Fruit fly (Drosophila melanogaster) whole organism, prepupa: ENCODE data around the gene CG11350.

Experiments used
- Blimp-1 ChIP-seq: fragments of 200-800 bp; sonication (Bioruptor generic); optimal IDR thresholded peaks from 3 replicates; lab custom pipeline; 2017; ENCODE audit warnings: missing biosample characterization, missing genetic modification characterization, mild to moderate bottlenecking, moderate library complexity, missing genetic modification reagents
- CG10631 ChIP-seq: fragments of 200-800 bp; sonication (Bioruptor generic); optimal IDR thresholded peaks from 2 replicates; lab custom pipeline; 2016; ENCODE audit warnings: missing biosample characterization, missing genetic modification characterization
- CG11294 ChIP-seq: fragments of 200-800 bp; sonication (Bioruptor generic); IDR thresholded peaks from 2 replicates; pipeline ENCODE4 v1.3.6; 2022; ENCODE audit warnings: missing biosample characterization, missing genetic modification characterization
- CG11902 ChIP-seq: fragments of 200-800 bp; sonication (Bioruptor generic); optimal IDR thresholded peaks from 3 replicates; lab custom pipeline; 2016; ENCODE audit warnings: missing biosample characterization, missing genetic modification characterization
- CG1621 ChIP-seq: fragments of 200-800 bp; sonication (Bioruptor generic); optimal IDR thresholded peaks from 3 replicates; lab custom pipeline; 2018; ENCODE audit warnings: missing biosample characterization, mild to moderate bottlenecking, missing genetic modification characterization
- CG16779 ChIP-seq: fragments of 200-800 bp; sonication (Bioruptor generic); optimal IDR thresholded peaks from 3 replicates; lab custom pipeline; 2017; ENCODE audit warnings: missing biosample characterization, mild to moderate bottlenecking, missing genetic modification characterization
- CG3032 ChIP-seq: fragments of 200-800 bp; optimal IDR thresholded peaks from 2 replicates; lab custom pipeline; 2019; ENCODE audit warnings: missing biosample characterization, mild to moderate bottlenecking, missing genetic modification characterization, moderate library complexity
- CG32006 ChIP-seq: fragments of 200-800 bp; sonication (Bioruptor generic); optimal IDR thresholded peaks from 3 replicates; lab custom pipeline; 2017; ENCODE audit warnings: missing biosample characterization, mild to moderate bottlenecking, missing genetic modification characterization
- CG34406 ChIP-seq: fragments of 200-800 bp; sonication (Bioruptor generic); optimal IDR thresholded peaks from 3 replicates; lab custom pipeline; 2016; ENCODE audit warnings: missing biosample characterization, missing genetic modification characterization
- CG3919 ChIP-seq: fragments of 200-800 bp; sonication (Bioruptor generic); optimal IDR thresholded peaks from 3 replicates; lab custom pipeline; 2016; ENCODE audit warnings: missing biosample characterization, missing genetic modification characterization
- CG4318 ChIP-seq: fragments of 200-800 bp; sonication (Bioruptor generic); optimal IDR thresholded peaks from 3 replicates; lab custom pipeline; 2017; ENCODE audit warnings: missing biosample characterization, mild to moderate bottlenecking, missing genetic modification characterization
- CG6163 ChIP-seq: fragments of 200-800 bp; sonication (Bioruptor generic); IDR thresholded peaks from 3 replicates; pipeline ENCODE4 v1.3.6; 2022; ENCODE audit warnings: missing biosample characterization, missing genetic modification characterization
- CG6276 ChIP-seq: fragments of 200-800 bp; sonication (Bioruptor generic); optimal IDR thresholded peaks from 2 replicates; lab custom pipeline; 2017; ENCODE audit warnings: missing biosample characterization, mild to moderate bottlenecking, missing genetic modification characterization
- CG6854 ChIP-seq: fragments of 200-800 bp; sonication (Bioruptor generic); optimal IDR thresholded peaks from 2 replicates; lab custom pipeline; 2017; ENCODE audit warnings: missing biosample characterization, mild to moderate bottlenecking, missing genetic modification characterization
- CG7368 ChIP-seq: fragments of 200-800 bp; sonication (Bioruptor generic); optimal IDR thresholded peaks from 3 replicates; lab custom pipeline; 2016; ENCODE audit warnings: missing biosample characterization, missing genetic modification characterization
- CG8119 ChIP-seq: fragments of 200-800 bp; sonication (Bioruptor generic); IDR thresholded peaks from 3 replicates; pipeline ENCODE4 v1.3.6; 2022; ENCODE audit warnings: missing biosample characterization, missing genetic modification characterization
- CG8632 ChIP-seq: fragments of 200-800 bp; sonication (Bioruptor generic); optimal IDR thresholded peaks from 3 replicates; lab custom pipeline; 2016; ENCODE audit warnings: missing biosample characterization, missing genetic modification characterization
- Eip75B ChIP-seq: fragments of 200-800 bp; sonication (Bioruptor generic); optimal IDR thresholded peaks from 3 replicates; lab custom pipeline; 2016; ENCODE audit warnings: missing biosample characterization, missing genetic modification characterization
- Eip78C ChIP-seq: fragments of 200-800 bp; sonication (Bioruptor generic); peaks from one replicate; lab custom pipeline; 2016; ENCODE audit warnings: missing biosample characterization, missing genetic modification characterization
- Eip93F ChIP-seq: fragments of 200-800 bp; sonication (Bioruptor generic); optimal IDR thresholded peaks from 2 replicates; lab custom pipeline; 2016; ENCODE audit warnings: missing biosample characterization, mild to moderate bottlenecking, missing genetic modification characterization
- Ets21C ChIP-seq: fragments of 200-800 bp; sonication (Bioruptor generic); optimal IDR thresholded peaks from 3 replicates; lab custom pipeline; 2016; ENCODE audit warnings: missing biosample characterization, missing genetic modification characterization
- Hr38 ChIP-seq: sonication (Bioruptor generic); optimal IDR thresholded peaks from 2 replicates; lab custom pipeline; 2016; ENCODE audit warnings: missing biosample characterization, missing genetic modification characterization
- Hr4 ChIP-seq: fragments of 200-800 bp; sonication (Bioruptor generic); optimal IDR thresholded peaks from 3 replicates; lab custom pipeline; 2016; ENCODE audit warnings: missing biosample characterization, missing genetic modification characterization
- Met ChIP-seq: fragments of 200-800 bp; sonication (Bioruptor generic); optimal IDR thresholded peaks from 3 replicates; lab custom pipeline; 2016; ENCODE audit warnings: missing biosample characterization, missing genetic modification characterization
- OdsH ChIP-seq: fragments of 200-800 bp; sonication (Bioruptor generic); optimal IDR thresholded peaks from 3 replicates; lab custom pipeline; 2016; ENCODE audit warnings: missing biosample characterization, missing genetic modification characterization
- Sox102F ChIP-seq: fragments of 200-800 bp; sonication (Bioruptor generic); optimal IDR thresholded peaks from 2 replicates; lab custom pipeline; 2016; ENCODE audit warnings: missing biosample characterization, mild to moderate bottlenecking, missing genetic modification characterization
- Sox14 ChIP-seq: fragments of 200-800 bp; sonication (Bioruptor generic); optimal IDR thresholded peaks from 3 replicates; lab custom pipeline; 2016; ENCODE audit warnings: missing biosample characterization, missing genetic modification characterization
- Sox15 ChIP-seq: fragments of 200-800 bp; sonication (Bioruptor generic); optimal IDR thresholded peaks from 3 replicates; lab custom pipeline; 2016; ENCODE audit warnings: missing biosample characterization, missing genetic modification characterization
- achi ChIP-seq: fragments of 200-800 bp; sonication (Bioruptor generic); optimal IDR thresholded peaks from 3 replicates; lab custom pipeline; 2016; ENCODE audit warnings: missing biosample characterization, missing genetic modification characterization
- dsx ChIP-seq: fragments of 200-800 bp; optimal IDR thresholded peaks from 3 replicates; lab custom pipeline; 2019; ENCODE audit warnings: missing biosample characterization, mild to moderate bottlenecking, missing genetic modification characterization, moderate library complexity; ENCODE audit not compliant: poor library complexity, severe bottlenecking
- eg ChIP-seq: fragments of 200-800 bp; sonication (Bioruptor generic); IDR thresholded peaks from 3 replicates; pipeline ENCODE4 v1.3.6; 2022; ENCODE audit warnings: missing biosample characterization, missing genetic modification characterization
- fd59A ChIP-seq: fragments of 200-800 bp; sonication (Bioruptor generic); optimal IDR thresholded peaks from 2 replicates; lab custom pipeline; 2017; ENCODE audit warnings: missing biosample characterization, mild to moderate bottlenecking, missing genetic modification characterization, missing genetic modification reagents
- fkh ChIP-seq: fragments of 200-800 bp; sonication (Bioruptor generic); optimal IDR thresholded peaks from 3 replicates; lab custom pipeline; 2017; ENCODE audit warnings: missing biosample characterization, mild to moderate bottlenecking, missing genetic modification characterization, moderate library complexity
- lz ChIP-seq: fragments of 200-800 bp; sonication (Bioruptor generic); optimal IDR thresholded peaks from 3 replicates; lab custom pipeline; 2016; ENCODE audit warnings: missing biosample characterization, missing genetic modification characterization
- net ChIP-seq: fragments of 200-800 bp; sonication (Bioruptor generic); optimal IDR thresholded peaks from 3 replicates; lab custom pipeline; 2016; ENCODE audit warnings: missing biosample characterization, missing genetic modification characterization
- pdm3 ChIP-seq: fragments of 200-800 bp; sonication (Bioruptor generic); optimal IDR thresholded peaks from 3 replicates; lab custom pipeline; 2016; ENCODE audit warnings: missing biosample characterization, missing genetic modification characterization
- salr ChIP-seq, 2 experiments: fragments of 200-800 bp; sonication (Bioruptor generic); optimal IDR thresholded peaks; 3 replicates each; lab custom pipeline; 2016 to 2018; ENCODE audit warnings: missing biosample characterization in 2 of 2, missing genetic modification characterization in 2 of 2, mild to moderate bottlenecking in 1 of 2
- spab ChIP-seq: fragments of 200-800 bp; sonication (Bioruptor generic); optimal IDR thresholded peaks from 2 replicates; lab custom pipeline; 2017; ENCODE audit warnings: missing biosample characterization, mild to moderate bottlenecking, missing genetic modification characterization, missing genetic modification reagents
- ss ChIP-seq, 2 experiments: fragments of 200-800 bp; sonication (Bioruptor generic); optimal IDR thresholded peaks; 2 replicates in 1 of 2; 3 replicates in 1 of 2; lab custom pipeline; 2017 to 2018; ENCODE audit warnings: mild to moderate bottlenecking in 2 of 2, missing biosample characterization in 2 of 2, missing genetic modification characterization in 2 of 2, moderate library complexity in 1 of 2
- svp ChIP-seq: fragments of 200-800 bp; sonication (Bioruptor generic); peaks from one replicate; lab custom pipeline; 2016; ENCODE audit warnings: missing biosample characterization, missing genetic modification characterization
- topi ChIP-seq: fragments of 200-800 bp; sonication (Bioruptor generic); optimal IDR thresholded peaks from 3 replicates; lab custom pipeline; 2016; ENCODE audit warnings: missing biosample characterization, missing genetic modification characterization
- vri ChIP-seq: fragments of 200-800 bp; sonication (Bioruptor generic); optimal IDR thresholded peaks from 3 replicates; lab custom pipeline; 2016; ENCODE audit warnings: missing biosample characterization, mild to moderate bottlenecking, missing genetic modification characterization

Gene CG11350

DNA sequence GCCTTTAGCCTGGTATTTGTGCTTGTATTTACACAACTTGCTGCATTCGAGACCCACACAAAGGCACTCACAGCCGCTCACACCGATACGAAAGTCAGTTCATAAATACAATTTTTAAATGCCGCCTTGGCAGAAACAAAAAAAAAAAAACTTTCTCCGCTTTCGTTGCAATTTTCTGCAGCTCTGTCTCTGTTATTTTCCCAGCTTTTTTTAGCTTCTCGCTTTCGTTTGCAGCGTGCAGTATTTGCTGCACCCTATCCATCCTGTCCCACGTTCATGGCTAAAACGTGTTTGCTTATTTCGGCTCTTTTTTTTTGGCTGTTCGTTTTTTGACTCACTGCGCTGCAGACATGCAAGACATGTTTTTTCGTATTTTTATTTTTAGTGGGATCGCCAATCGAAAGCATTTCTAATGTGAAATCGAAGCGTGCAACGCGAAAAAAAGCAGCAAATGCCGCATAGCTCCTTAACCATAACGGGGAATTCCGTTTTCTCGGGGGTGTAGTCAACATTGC lies 36.9 kb downstream of the CG11350 start (continued):
- no peak for TF ChIP-seq lz (GFP tag; lab: Kevin White, UChicago)
- no peak for TF ChIP-seq Eip93F (GFP tag; lab: Kevin White, UChicago)
- no peak for TF ChIP-seq Sox102F (GFP tag; lab: Kevin White, UChicago)
- TF ChIP-seq Sox14 (GFP tag; lab: Kevin White, UChicago) = no peak

DNA sequence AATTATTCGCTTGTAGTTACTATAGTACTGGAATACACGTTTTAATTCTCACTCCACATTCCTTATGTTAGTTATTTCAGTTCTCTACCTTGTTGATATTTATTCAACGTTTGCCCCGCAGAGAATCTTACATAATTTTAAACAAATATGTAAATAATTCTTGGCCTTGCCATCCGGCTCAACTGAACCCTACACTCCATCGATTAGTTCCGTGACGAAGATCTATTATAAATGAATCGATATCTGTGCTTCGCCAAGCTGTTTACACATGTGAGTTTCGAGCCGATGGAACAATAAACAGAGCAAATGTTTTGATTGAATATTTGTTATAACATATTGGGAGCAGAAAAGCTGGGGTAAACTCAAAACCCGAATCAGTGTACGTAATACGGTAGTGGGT lies 39.2 kb downstream of the CG11350 start:
- TF ChIP-seq Ets21C (GFP tag; lab: Kevin White, UChicago) (no peak), fkh (GFP tag; lab: Kevin White, UChicago) (peak; percentile 79)

DNA sequence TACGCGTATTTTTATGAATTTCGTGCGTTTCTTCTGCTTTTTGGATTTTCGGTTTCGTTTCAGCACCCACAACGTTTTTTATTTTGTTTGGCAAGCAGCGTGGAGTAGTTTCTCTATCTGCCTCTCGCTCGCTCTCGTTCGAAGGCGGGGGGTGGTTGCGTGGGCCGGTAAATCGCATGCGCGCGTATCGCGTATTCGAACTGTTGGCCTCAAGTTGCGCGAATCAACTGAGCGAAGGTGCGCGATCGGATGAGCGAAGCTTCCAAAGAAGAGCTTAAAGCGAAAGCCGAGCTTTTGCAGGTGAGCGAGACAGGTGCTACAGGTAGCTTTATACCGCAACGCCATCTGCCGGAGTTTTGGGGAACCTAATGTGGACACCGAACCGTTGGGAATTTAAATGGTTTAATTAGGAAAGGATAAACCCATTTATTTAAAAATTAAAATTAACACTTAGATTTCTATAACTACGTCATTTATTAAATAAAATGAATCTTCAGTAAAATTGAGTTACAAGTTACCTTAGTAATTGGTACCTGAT lies 49.4 kb downstream of the CG11350 start, which contains the start of gene Tie:
Gene Tie, minus strand, starts transcription at position 205 of the 538 bp plus-strand sequence.
- peak; percentile 35 for TF ChIP-seq net (GFP tag; lab: Kevin White, UChicago)
- TF ChIP-seq ss (GFP tag; optimal IDR thresholded peaks at IDR 0.05; lab: Kevin White, UChicago) = peak; percentile 17 to 36
- peak; percentile 21; the same call in 1 of the 3 replicates for TF ChIP-seq CG8119 (GFP tag; lab: Robert Waterston, UW)
- peak; percentile 8 for TF ChIP-seq CG6276
- TF ChIP-seq eg (GFP tag; lab: Robert Waterston, UW) = peak; percentile 61; the same call in 1 of the 3 replicates
- peak; percentile 24 for TF ChIP-seq dsx (GFP tag; lab: Kevin White, UChicago)
- TF ChIP-seq CG3919 (GFP tag; lab: Kevin White, UChicago) = peak; percentile 3
- TF ChIP-seq svp (GFP tag; lab: Kevin White, UChicago) = peak; percentile 66
- no peak for TF ChIP-seq CG32006 (GFP tag; lab: Kevin White, UChicago)
- no peak for TF ChIP-seq Eip75B (GFP tag; lab: Kevin White, UChicago)
- peak; percentile 27 for TF ChIP-seq fkh (GFP tag; lab: Kevin White, UChicago)

DNA sequence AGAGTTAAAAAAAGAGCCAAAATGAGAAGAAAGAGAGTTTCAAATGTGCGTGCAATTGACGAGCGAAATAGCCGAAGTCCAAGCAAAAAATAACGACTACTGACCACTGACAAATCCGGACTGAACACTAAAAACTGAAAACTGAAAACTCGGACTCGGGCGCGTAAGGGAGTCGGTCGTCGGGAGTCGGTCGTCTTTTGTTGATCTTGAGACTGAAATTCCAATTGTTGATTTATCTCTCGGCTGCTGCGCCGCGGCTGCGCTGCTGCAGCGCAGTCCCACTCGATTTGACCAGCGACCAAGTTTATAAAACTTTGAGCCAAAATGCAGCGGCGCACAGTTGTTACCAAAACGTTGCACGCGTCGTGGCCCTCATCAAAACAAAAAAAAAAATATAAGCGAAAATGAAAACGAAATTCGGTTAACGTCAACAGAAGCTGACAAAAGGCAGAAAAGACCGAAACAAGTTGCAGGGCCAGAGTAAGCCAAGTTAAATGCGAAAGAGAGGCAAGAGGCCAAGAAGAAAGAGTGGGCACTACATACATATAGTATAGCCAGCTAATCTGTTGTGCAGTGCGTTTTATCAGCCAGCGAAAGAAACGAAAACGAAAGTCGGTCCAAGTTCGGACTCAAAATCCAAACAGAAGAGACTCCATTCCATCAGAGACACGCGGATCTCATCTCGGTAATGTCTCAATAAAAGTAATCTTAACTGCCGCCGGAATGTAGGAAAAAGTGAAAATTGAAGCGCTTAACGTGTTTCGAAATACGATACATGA lies 50.4 kb downstream of the CG11350 start, which contains the start of gene CG11353:
Gene CG11353, plus strand, starts transcription at position 330 of the 779 bp plus-strand sequence.
- TF ChIP-seq CG11902 (GFP tag; lab: Kevin White, UChicago) = no peak
- no peak for TF ChIP-seq Sox15 (GFP tag; lab: Kevin White, UChicago)
- no peak for TF ChIP-seq OdsH (GFP tag; lab: Kevin White, UChicago)
- TF ChIP-seq pdm3 (GFP tag; lab: Kevin White, UChicago) = no peak
- no peak for TF ChIP-seq CG7368 (GFP tag; lab: Kevin White, UChicago)
- TF ChIP-seq Blimp-1 (GFP tag; lab: Kevin White, UChicago) = peak; percentile 85
- no peak for TF ChIP-seq CG4318
- TF ChIP-seq fd59A (GFP tag; lab: Kevin White, UChicago) = no peak
- no peak for TF ChIP-seq CG6276
- TF ChIP-seq achi (GFP tag; lab: Kevin White, UChicago) = no peak
- TF ChIP-seq CG3919 (GFP tag; lab: Kevin White, UChicago) = no peak
- no peak for TF ChIP-seq CG3032
- TF ChIP-seq Hr38 (GFP tag; lab: Kevin White, UChicago) = no peak
- TF ChIP-seq eg (GFP tag; lab: Robert Waterston, UW) = no peak
- TF ChIP-seq Met (GFP tag; lab: Kevin White, UChicago) = no peak
- TF ChIP-seq CG8119 (GFP tag; lab: Robert Waterston, UW) = no peak
- TF ChIP-seq Hr4 = no peak
- no peak for TF ChIP-seq CG8632 (GFP tag; lab: Kevin White, UChicago)
- TF ChIP-seq salr (GFP tag; optimal IDR thresholded peaks at IDR 0.05; lab: Kevin White, UChicago) = no peak
- no peak for TF ChIP-seq CG6854 (GFP tag; lab: Kevin White, UChicago)
- TF ChIP-seq vri (GFP tag; lab: Kevin White, UChicago) = no peak
- peak; percentile 28 for TF ChIP-seq svp (GFP tag; lab: Kevin White, UChicago)
- TF ChIP-seq CG32006 (GFP tag; lab: Kevin White, UChicago) = no peak
- peak; percentile 9 for TF ChIP-seq CG34406 (GFP tag; lab: Kevin White, UChicago)
- TF ChIP-seq CG10631 (GFP tag; lab: Kevin White, UChicago) = no peak
- peak; percentile 44 for TF ChIP-seq CG1621 (tag; lab: Kevin White, UChicago)
- TF ChIP-seq topi (GFP tag; lab: Kevin White, UChicago) = no peak
- TF ChIP-seq CG16779 (tag; lab: Kevin White, UChicago) = no peak
- peak; percentile 41 for TF ChIP-seq Eip78C (GFP tag; lab: Kevin White, UChicago)
- no peak for TF ChIP-seq spab (GFP tag; lab: Kevin White, UChicago)
- no peak for TF ChIP-seq CG11294 (GFP tag; lab: Robert Waterston, UW)
- 0 out of 3 replicates have a peak, but pooled peaks have one; percentile 20 for TF ChIP-seq CG6163 (GFP tag; lab: Robert Waterston, UW)
- no peak for TF ChIP-seq Sox102F (GFP tag; lab: Kevin White, UChicago)
- peak; percentile 41 for TF ChIP-seq fkh (GFP tag; lab: Kevin White, UChicago)
